Worm (Caenorhabditis elegans) whole organism, midembryonic: ENCODE measurements around the gene Y54E2A.4.

Experiments used
- T22C8.4 ChIP-seq: fragments of 200-800 bp; sonication (Bioruptor generic); IDR thresholded peaks from 2 replicates; pipeline ENCODE4 v1.3.6; 2022; ENCODE audit warnings: missing genetic modification characterization, missing compliant biosample characterization
- cog-1 ChIP-seq: sonication (generic microtip); optimal IDR thresholded peaks from 2 replicates; lab custom pipeline; 2016; ENCODE audit warnings: missing genetic modification characterization, missing compliant biosample characterization
- flt-1 ChIP-seq: fragments of 200-800 bp; sonication (Bioruptor generic); IDR thresholded peaks from 2 replicates; pipeline ENCODE4 v1.3.6; 2022; ENCODE audit warnings: missing genetic modification characterization, missing compliant biosample characterization
- klf-2 ChIP-seq: fragments of 200-800 bp; sonication (Bioruptor generic); conservative IDR thresholded peaks from 2 replicates; pipeline ENCODE4 v1.3.6; 2022; ENCODE audit warnings: missing genetic modification reagents, missing genetic modification characterization, missing compliant biosample characterization
- med-1 ChIP-seq: sonication (generic microtip); optimal IDR thresholded peaks from 2 replicates; lab custom pipeline; 2017; ENCODE audit warnings: missing genetic modification characterization, mild to moderate bottlenecking, missing compliant biosample characterization, antibody characterized with exemption, missing genetic modification reagents; ENCODE audit not compliant: insufficient read depth
- ref-1 ChIP-seq: fragments of 200-800 bp; sonication (Bioruptor generic); conservative IDR thresholded peaks from 2 replicates; pipeline ENCODE4 v1.3.6; 2022; ENCODE audit warnings: missing genetic modification reagents, missing genetic modification characterization, missing compliant biosample characterization
- tab-1 ChIP-seq: fragments of 200-800 bp; sonication (Bioruptor generic); IDR thresholded peaks from 2 replicates; pipeline ENCODE4 v1.3.6; 2022; ENCODE audit warnings: missing genetic modification characterization, missing compliant biosample characterization
- ztf-23 ChIP-seq: fragments of 200-800 bp; sonication (Bioruptor generic); IDR thresholded peaks from 2 replicates; pipeline ENCODE4 v1.3.6; 2022; ENCODE audit warnings: missing genetic modification reagents, missing genetic modification characterization, missing compliant biosample characterization
- ztf-29 ChIP-seq: fragments of 200-800 bp; sonication (Bioruptor generic); IDR thresholded peaks from 2 replicates; pipeline ENCODE4 v1.3.6; 2022; ENCODE audit warnings: missing genetic modification reagents, missing genetic modification characterization, missing compliant biosample characterization

The Y54E2A.4 gene

ce11 chrII:14753858-14754750 is at the start of gene Y54E2A.4, which contains the start of gene tac-1:
Gene Y54E2A.4, plus strand, starts transcription at chrII:14754622.
Gene tac-1, minus strand, starts transcription at chrII:14753877.
- TF ChIP-seq tab-1 (GFP tag; lab: Robert Waterston, UW) (no peak), med-1 (GFP tag; lab: Kevin White, UChicago) (no peak), ref-1 (no peak), cog-1 (no peak), ztf-23 (no peak), flt-1 (GFP tag; lab: Robert Waterston, UW) (no peak)

ce11 chrII:14705215-14705614 is 49.2 kb upstream of the Y54E2A.4 start, which contains the start of gene C09F9.2:
Gene C09F9.2, plus strand, starts transcription at chrII:14705515.
- TF ChIP-seq ztf-23, result no peak
- TF ChIP-seq cog-1, result no peak
- TF ChIP-seq tab-1 (GFP tag; lab: Robert Waterston, UW), result no peak
- no peak for TF ChIP-seq T22C8.4
- TF ChIP-seq ztf-29 (GFP tag; lab: Robert Waterston, UW), result no peak
- no peak for TF ChIP-seq ref-1
- no peak for TF ChIP-seq flt-1 (GFP tag; lab: Robert Waterston, UW)
- no peak for TF ChIP-seq med-1 (GFP tag; lab: Kevin White, UChicago)
- no peak for TF ChIP-seq klf-2 (GFP tag; lab: Robert Waterston, UW)

- TF ChIP-seq T22C8.4, result no peak
- TF ChIP-seq cog-1, result no peak
- TF ChIP-seq tab-1 (GFP tag; lab: Robert Waterston, UW), result no peak
- TF ChIP-seq flt-1 (GFP tag; lab: Robert Waterston, UW), result 0 out of 2 replicates have a peak, but pooled peaks have one; percentile 24
- no peak for TF ChIP-seq ref-1
- no peak for TF ChIP-seq klf-2 (GFP tag; lab: Robert Waterston, UW)
Measured at ce11 chrII:14705956-14706355, 48.5 kb upstream of the Y54E2A.4 start.

- TF ChIP-seq ztf-29 (GFP tag; lab: Robert Waterston, UW), result no peak
- TF ChIP-seq T22C8.4, result no peak
- TF ChIP-seq tab-1 (GFP tag; lab: Robert Waterston, UW), result no peak
Measured at ce11 chrII:14706479-14706878, 47.9 kb upstream of the Y54E2A.4 start.

- TF ChIP-seq klf-2 (GFP tag; lab: Robert Waterston, UW) (no peak), flt-1 (GFP tag; lab: Robert Waterston, UW) (no peak), ztf-29 (GFP tag; lab: Robert Waterston, UW) (no peak), ztf-23 (no peak), tab-1 (GFP tag; lab: Robert Waterston, UW) (no peak), ref-1 (no peak), T22C8.4 (no peak), cog-1 (no peak), med-1 (GFP tag; lab: Kevin White, UChicago) (no peak)
Measured at ce11 chrII:14728119-14728518, 26.3 kb upstream of the Y54E2A.4 start.

- TF ChIP-seq klf-2 (GFP tag; lab: Robert Waterston, UW) (no peak), tab-1 (GFP tag; lab: Robert Waterston, UW) (no peak), flt-1 (GFP tag; lab: Robert Waterston, UW) (no peak), cog-1 (no peak), T22C8.4 (no peak), ztf-23 (no peak), med-1 (GFP tag; lab: Kevin White, UChicago) (no peak), ref-1 (no peak), ztf-29 (GFP tag; lab: Robert Waterston, UW) (no peak)
Measured at ce11 chrII:14733424-14733823, 21.0 kb upstream of the Y54E2A.4 start, which contains the start of gene glna-1. Gene glna-1, minus strand, starts transcription at chrII:14733524.

ce11 chrII:14739143-14739542 is 15.3 kb upstream of the Y54E2A.4 start, which contains the start of gene npr-34:
Gene npr-34, minus strand, starts transcription at chrII:14739243.
- TF ChIP-seq cog-1 (no peak), ztf-23 (no peak), T22C8.4 (no peak), tab-1 (GFP tag; lab: Robert Waterston, UW) (no peak), flt-1 (GFP tag; lab: Robert Waterston, UW) (no peak), med-1 (GFP tag; lab: Kevin White, UChicago) (no peak), ref-1 (no peak), klf-2 (GFP tag; lab: Robert Waterston, UW) (no peak), ztf-29 (GFP tag; lab: Robert Waterston, UW) (no peak)

ce11 chrII:14745127-14745526 is 9.3 kb upstream of the Y54E2A.4 start:
- TF ChIP-seq ref-1 (no peak), cog-1 (no peak), ztf-23 (no peak), med-1 (GFP tag; lab: Kevin White, UChicago) (no peak), T22C8.4 (no peak), klf-2 (GFP tag; lab: Robert Waterston, UW) (no peak), tab-1 (GFP tag; lab: Robert Waterston, UW) (no peak), flt-1 (GFP tag; lab: Robert Waterston, UW) (no peak), ztf-29 (GFP tag; lab: Robert Waterston, UW) (no peak)

- TF ChIP-seq ztf-23, result no peak
- no peak for TF ChIP-seq med-1 (GFP tag; lab: Kevin White, UChicago)
- no peak for TF ChIP-seq flt-1 (GFP tag; lab: Robert Waterston, UW)
Measured at ce11 chrII:14752187-14752959, 2.0 kb upstream of the Y54E2A.4 start, which contains the start of gene smg-9. Gene smg-9, minus strand, starts transcription at chrII:14752849.
